Worm (Caenorhabditis elegans): ENCODE data around the gene dpf-4.

- TF ChIP-seq elt-3 (tag; optimal IDR thresholded peaks at IDR 0.05) (no peak), elt-2 (tag; optimal IDR thresholded peaks at IDR 0.05) (no peak), hlh-17 (GFP tag; optimal IDR thresholded peaks at IDR 0.05; ENCODE audit: borderline replicate concordance) (no peak)
Measured at ce11 chrIII:5897468-5897867, 38.4 kb downstream of the dpf-4 start.

All from whole organism, L1 larva.